Worm (Caenorhabditis elegans): ENCODE data around the gene cylc-1.
A peak's percentile ranks its signal among the peaks of the same experiment; 100 is the strongest.

Gene cylc-1

ce11 chrIV:5200813-5201212 is 24.8 kb downstream of the cylc-1 start:
- TF ChIP-seq ama-1 (optimal IDR thresholded peaks at IDR 0.05) = no peak
- peak; percentile 43 for TF ChIP-seq nhr-11 (tag; optimal IDR thresholded peaks at IDR 0.05)

ce11 chrIV:5195531-5195930 is 30.0 kb downstream of the cylc-1 start, which contains the start of gene gpa-18:
TSS of gene gpa-18 (minus strand) at chrIV:5195631.
- no peak for TF ChIP-seq F49E8.2 (tag; optimal IDR thresholded peaks at IDR 0.05; ENCODE audit: borderline replicate concordance)
- TF ChIP-seq mxl-2 (GFP tag; conservative IDR thresholded peaks at IDR 0.05) = no peak
- no peak for TF ChIP-seq mdl-1 (tag; optimal IDR thresholded peaks at IDR 0.05)
- TF ChIP-seq ztf-11 (tag; optimal IDR thresholded peaks at IDR 0.05) = no peak
- no peak for TF ChIP-seq F44E2.7 (GFP tag; IDR thresholded peaks at IDR 0.05)
- TF ChIP-seq madf-9 (GFP tag; conservative IDR thresholded peaks at IDR 0.05) = no peak
- TF ChIP-seq nhr-76 (tag; optimal IDR thresholded peaks at IDR 0.05) = no peak

ce11 chrIV:5188051-5188450 is 37.5 kb downstream of the cylc-1 start:
- peak; percentile 36; the same call in 1 of the 2 replicates for TF ChIP-seq snpc-1.2 (GFP tag; IDR thresholded peaks at IDR 0.05)
- TF ChIP-seq dmd-8 (GFP tag; IDR thresholded peaks at IDR 0.05) = no peak
- no peak for TF ChIP-seq Y48G9A.11 (GFP tag; IDR thresholded peaks at IDR 0.05)
- TF ChIP-seq dpl-1 (GFP tag; optimal IDR thresholded peaks at IDR 0.05) = peak; percentile 84
- peak; percentile 13 for TF ChIP-seq F49E8.2 (tag; optimal IDR thresholded peaks at IDR 0.05; ENCODE audit: borderline replicate concordance)
- peak; percentile 49 for TF ChIP-seq lin-38 (GFP tag; IDR thresholded peaks at IDR 0.05)
- no peak for TF ChIP-seq daf-19 (GFP tag; conservative IDR thresholded peaks at IDR 0.05)
- no peak for TF ChIP-seq zfp-3 (GFP tag; conservative IDR thresholded peaks at IDR 0.05)

ce11 chrIV:5186480-5187205 is 38.9 kb downstream of the cylc-1 start, which contains the start of the genes W03F8.6 and mtrf-1L:
TSS of gene W03F8.6 (minus strand) at chrIV:5186580.
TSS of gene mtrf-1L (plus strand) at chrIV:5187155.
- TF ChIP-seq dmd-6 (GFP tag; IDR thresholded peaks at IDR 0.05) (no peak), F26F4.8 (GFP tag; conservative IDR thresholded peaks at IDR 0.05) (no peak), zag-1 (tag; optimal IDR thresholded peaks at IDR 0.05) (no peak), tag-97 (GFP tag; IDR thresholded peaks at IDR 0.05) (no peak), tra-1 (GFP tag; IDR thresholded peaks at IDR 0.05) (no peak), D1046.2 (GFP tag; IDR thresholded peaks at IDR 0.05) (no peak), vab-7 (GFP tag; IDR thresholded peaks at IDR 0.05) (no peak), dpl-1 (GFP tag; optimal IDR thresholded peaks at IDR 0.05) (no peak), ceh-62 (tag; optimal IDR thresholded peaks at IDR 0.05) (no peak), nhr-10 (tag; optimal IDR thresholded peaks at IDR 0.05) (no peak), mdl-1 (tag; optimal IDR thresholded peaks at IDR 0.05) (no peak), nhr-28 (tag; optimal IDR thresholded peaks at IDR 0.05) (no peak), attf-4 (tag; optimal IDR thresholded peaks at IDR 0.05) (no peak), ceh-44 (GFP tag; IDR thresholded peaks at IDR 0.05) (no peak)

ce11 chrIV:5183755-5184166 is 41.8 kb downstream of the cylc-1 start, which contains the start of gene W03F8.4:
TSS of gene W03F8.4 (plus strand) at chrIV:5184123.
- TF ChIP-seq F44E2.7 (GFP tag; IDR thresholded peaks at IDR 0.05) (no peak), ZK337.2 (GFP tag; IDR thresholded peaks at IDR 0.05) (peak; percentile 71; the same call in 1 of the 2 replicates), sdz-12 (GFP tag; optimal IDR thresholded peaks at IDR 0.05) (no peak), dmd-6 (GFP tag; IDR thresholded peaks at IDR 0.05) (peak; percentile 87), nhr-76 (tag; optimal IDR thresholded peaks at IDR 0.05) (no peak), fkh-10 (GFP tag; optimal IDR thresholded peaks at IDR 0.05) (peak; percentile 24), php-3 (GFP tag; IDR thresholded peaks at IDR 0.05) (peak; percentile 83), mdl-1 (tag; optimal IDR thresholded peaks at IDR 0.05) (peak in 1 of 2 experiments; percentile 28), nhr-237 (tag; optimal IDR thresholded peaks at IDR 0.05) (no peak), egl-43 (GFP tag; IDR thresholded peaks at IDR 0.05) (peak; percentile 71), lim-7 (GFP tag; IDR thresholded peaks at IDR 0.05) (no peak; the same call in 1 of the 2 replicates), skn-1 (tag; optimal IDR thresholded peaks at IDR 0.05) (no peak), Y75B8A.6 (GFP tag; IDR thresholded peaks at IDR 0.05) (no peak), attf-4 (tag; optimal IDR thresholded peaks at IDR 0.05) (no peak), aly-2 (tag; optimal IDR thresholded peaks at IDR 0.05) (no peak), zip-2 (tag; optimal IDR thresholded peaks at IDR 0.05) (peak; percentile 49), unc-130 (GFP tag; optimal IDR thresholded peaks at IDR 0.05) (peak; percentile 51), nhr-42 (GFP tag; IDR thresholded peaks at IDR 0.05) (peak; percentile 82), vab-7 (GFP tag; IDR thresholded peaks at IDR 0.05) (0 out of 2 replicates have a peak, but pooled peaks have one; percentile 11), nhr-28 (tag; optimal IDR thresholded peaks at IDR 0.05) (peak; percentile 80), ces-1 (GFP tag; optimal IDR thresholded peaks at IDR 0.05) (no peak), madf-9 (GFP tag; conservative IDR thresholded peaks at IDR 0.05) (0 out of 2 replicates have a peak, but pooled peaks have one; percentile 54), daf-12 (tag; optimal IDR thresholded peaks at IDR 0.05) (no peak)

Data from whole organism, L4 larva.